Worm (Caenorhabditis elegans) whole organism, L4/young adult: ENCODE data around the gene srsx-25.

Experiments
- W03F9.2 ChIP-seq: fragments of 150-350 bp; optimal IDR thresholded peaks from 2 replicates; lab custom pipeline; 2014; ENCODE audit warnings: missing biosample characterization, missing genetic modification characterization
- him-1 ChIP-seq: sonication (generic microtip); optimal IDR thresholded peaks from 2 replicates; lab custom pipeline; 2016; ENCODE audit warnings: missing genotype, missing genetic modification reagents, missing genetic modification characterization, missing compliant biosample characterization

ce11 chrIV:13396375-13396774 is 31.4 kb downstream of the srsx-25 start:
- TF ChIP-seq W03F9.2 (tag; lab: Kevin White, UChicago) (no peak), him-1 (tag; lab: Kevin White, UChicago) (no peak)
